Worm (Caenorhabditis elegans) whole organism, L4 larva: ENCODE data around the gene T26G10.5.
A peak's percentile ranks its signal among the peaks of the same experiment; 100 is the strongest.

Experiments
- D1046.2 ChIP-seq: fragments of 200-800 bp; sonication (Bioruptor generic); IDR thresholded peaks from 2 replicates; pipeline ENCODE4 v1.3.6; 2022; ENCODE audit warnings: missing genetic modification characterization, missing compliant biosample characterization
- F10B5.3 ChIP-seq: sonication (generic microtip); optimal IDR thresholded peaks from 2 replicates; lab custom pipeline; 2016; ENCODE audit warnings: mild to moderate bottlenecking, missing genetic modification characterization, missing compliant biosample characterization
- F44E2.7 ChIP-seq: fragments of 200-800 bp; sonication (Bioruptor generic); IDR thresholded peaks from 2 replicates; pipeline ENCODE4 v2.1.2; 2022; ENCODE audit warnings: missing genetic modification characterization, missing compliant biosample characterization
- F49E8.2 ChIP-seq: sonication (generic microtip); optimal IDR thresholded peaks from 2 replicates; lab custom pipeline; 2016; ENCODE audit warnings: missing compliant biosample characterization, mild to moderate bottlenecking, missing genetic modification characterization, borderline replicate concordance
- R02D3.7 ChIP-seq: fragments of 150-350 bp; sonication (generic microtip); optimal IDR thresholded peaks from 3 replicates; lab custom pipeline; 2014; ENCODE audit warnings: missing biosample characterization, missing genetic modification characterization
- T20F7.1 ChIP-seq: fragments of 200-800 bp; sonication (Bioruptor generic); optimal IDR thresholded peaks from 2 replicates; lab custom pipeline; 2018; ENCODE audit warnings: mild to moderate bottlenecking, missing genetic modification characterization, missing compliant biosample characterization
- T26A8.4 ChIP-seq: fragments of 200-800 bp; sonication (Bioruptor generic); IDR thresholded peaks from 2 replicates; pipeline ENCODE4 v1.3.6; 2022; ENCODE audit warnings: missing genetic modification characterization, missing compliant biosample characterization
- Y5F2A.4 ChIP-seq: fragments of 200-800 bp; sonication (Bioruptor generic); optimal IDR thresholded peaks from 2 replicates; lab custom pipeline; 2018; ENCODE audit warnings: mild to moderate bottlenecking, missing genetic modification characterization, missing compliant biosample characterization
- Y75B8A.6 ChIP-seq: fragments of 200-800 bp; sonication (Bioruptor generic); IDR thresholded peaks from 2 replicates; pipeline ENCODE4 v1.3.6; 2022; ENCODE audit warnings: missing genetic modification reagents, missing genetic modification characterization, missing compliant biosample characterization
- aha-1 ChIP-seq: fragments of 150-350 bp; peaks from one replicate; lab custom pipeline; 2014; ENCODE audit warnings: missing biosample characterization, missing genetic modification characterization
- arid-1 ChIP-seq: fragments of 200-800 bp; sonication (Bioruptor generic); conservative IDR thresholded peaks from 2 replicates; pipeline ENCODE4 v1.3.6; 2022; ENCODE audit warnings: missing genetic modification reagents, missing genetic modification characterization, missing compliant biosample characterization
- attf-4 ChIP-seq: sonication (generic microtip); optimal IDR thresholded peaks from 3 replicates; lab custom pipeline; 2017; ENCODE audit warnings: missing biosample characterization, missing genetic modification characterization
- ceh-28 ChIP-seq: fragments of 150-350 bp; optimal IDR thresholded peaks from 2 replicates; lab custom pipeline; 2014; ENCODE audit warnings: missing biosample characterization, missing genetic modification reagents, missing genetic modification characterization
- ceh-32 ChIP-seq: sonication (generic microtip); optimal IDR thresholded peaks from 2 replicates; lab custom pipeline; 2016; ENCODE audit warnings: mild to moderate bottlenecking, missing genetic modification characterization, missing compliant biosample characterization; ENCODE audit not compliant: poor library complexity
- ceh-44 ChIP-seq: fragments of 200-800 bp; sonication (Bioruptor generic); IDR thresholded peaks from 2 replicates; pipeline ENCODE4 v1.3.6; 2022; ENCODE audit warnings: missing genetic modification reagents, missing genetic modification characterization, missing compliant biosample characterization
- daf-12 ChIP-seq: fragments of 150-350 bp; optimal IDR thresholded peaks from 2 replicates; lab custom pipeline; 2014; ENCODE audit warnings: missing biosample characterization, missing genetic modification reagents, missing genetic modification characterization
- daf-16 ChIP-seq, 3 experiments: sonication (generic microtip); optimal IDR thresholded peaks; 2 replicates each; lab custom pipeline; 2016 to 2017; ENCODE audit warnings: missing genetic modification characterization in 3 of 3, missing genetic modification reagents in 3 of 3, mild to moderate bottlenecking in 2 of 3, missing compliant biosample characterization in 2 of 3, missing biosample characterization in 1 of 3, moderate library complexity in 1 of 3
- daf-19 ChIP-seq: fragments of 200-800 bp; sonication (Bioruptor generic); conservative IDR thresholded peaks from 2 replicates; pipeline ENCODE4 v1.3.6; 2022; ENCODE audit warnings: missing genetic modification characterization, missing compliant biosample characterization
- dmd-6 ChIP-seq: fragments of 200-800 bp; sonication (Bioruptor generic); IDR thresholded peaks from 2 replicates; pipeline ENCODE4 v1.3.6; 2022; ENCODE audit warnings: missing genetic modification reagents, missing genetic modification characterization, missing compliant biosample characterization
- duxl-1 ChIP-seq: sonication (generic microtip); optimal IDR thresholded peaks from 2 replicates; lab custom pipeline; 2016; ENCODE audit warnings: mild to moderate bottlenecking, missing genetic modification characterization, moderate library complexity, missing compliant biosample characterization; ENCODE audit not compliant: poor library complexity
- dve-1 ChIP-seq: sonication (generic microtip); optimal IDR thresholded peaks from 2 replicates; lab custom pipeline; 2017; ENCODE audit warnings: antibody characterized with exemption, mild to moderate bottlenecking, missing genetic modification characterization, missing compliant biosample characterization; ENCODE audit not compliant: insufficient read depth
- egl-27 ChIP-seq: sonication (generic microtip); optimal IDR thresholded peaks from 3 replicates; lab custom pipeline; 2017; ENCODE audit warnings: missing biosample characterization, missing genetic modification reagents, missing genetic modification characterization
- hlh-11 ChIP-seq: fragments of 200-800 bp; sonication (Bioruptor generic); optimal IDR thresholded peaks from 2 replicates; lab custom pipeline; 2018; ENCODE audit warnings: mild to moderate bottlenecking, missing genetic modification characterization, missing compliant biosample characterization
- hmg-1.1 ChIP-seq: fragments of 200-800 bp; sonication (Bioruptor generic); IDR thresholded peaks from 2 replicates; pipeline ENCODE4 v1.3.6; 2022; ENCODE audit warnings: missing genetic modification reagents, missing genetic modification characterization, missing compliant biosample characterization
- lim-7 ChIP-seq: fragments of 200-800 bp; sonication (Bioruptor generic); IDR thresholded peaks from 2 replicates; pipeline ENCODE4 v1.3.6; 2022; ENCODE audit warnings: missing genetic modification characterization, missing compliant biosample characterization
- lin-13 ChIP-seq: fragments of 150-350 bp; optimal IDR thresholded peaks from 2 replicates; lab custom pipeline; 2014; ENCODE audit warnings: missing biosample characterization, missing genetic modification reagents, missing genetic modification characterization
- lin-38 ChIP-seq: fragments of 200-800 bp; sonication (Bioruptor generic); IDR thresholded peaks from 2 replicates; pipeline ENCODE4 v1.3.6; 2022; ENCODE audit warnings: missing genetic modification reagents, missing genetic modification characterization, missing compliant biosample characterization
- lsy-2 ChIP-seq, 2 experiments: fragments of 150-350 bp in 1 of 2; sonication (generic microtip) in 1 of 2; optimal IDR thresholded peaks; 2 replicates each; lab custom pipeline; 2014 to 2017; ENCODE audit warnings: missing biosample characterization in 2 of 2, missing genetic modification characterization in 2 of 2
- mdt-29 ChIP-seq: fragments of 200-800 bp; sonication (Bioruptor generic); IDR thresholded peaks from 2 replicates; pipeline ENCODE4 v1.3.6; 2022; ENCODE audit warnings: missing genetic modification reagents, missing genetic modification characterization, missing compliant biosample characterization
- nhr-10 ChIP-seq: fragments of 150-350 bp; optimal IDR thresholded peaks from 2 replicates; lab custom pipeline; 2014; ENCODE audit warnings: missing biosample characterization, missing genetic modification characterization
- nhr-102 ChIP-seq: sonication (generic microtip); optimal IDR thresholded peaks from 2 replicates; lab custom pipeline; 2016; ENCODE audit warnings: mild to moderate bottlenecking, missing genetic modification characterization, moderate library complexity, missing compliant biosample characterization
- nhr-237 ChIP-seq: sonication (generic microtip); optimal IDR thresholded peaks from 2 replicates; lab custom pipeline; 2017; ENCODE audit warnings: missing biosample characterization, missing genetic modification characterization
- nhr-48 ChIP-seq: sonication (generic microtip); optimal IDR thresholded peaks from 2 replicates; lab custom pipeline; 2016; ENCODE audit warnings: mild to moderate bottlenecking, missing genetic modification characterization, missing compliant biosample characterization
- nhr-6 ChIP-seq: fragments of 150-350 bp; optimal IDR thresholded peaks from 2 replicates; lab custom pipeline; 2014; ENCODE audit warnings: missing biosample characterization, missing genetic modification characterization
- nhr-76 ChIP-seq: fragments of 150-350 bp; optimal IDR thresholded peaks from 2 replicates; lab custom pipeline; 2014; ENCODE audit warnings: missing biosample characterization, missing genetic modification characterization
- pha-4 ChIP-seq, 2 experiments: fragments of 150-350 bp in 1 of 2; fragments of 200-800 bp in 1 of 2; sonication (Bioruptor generic) in 1 of 2; IDR thresholded peaks in 1 of 2; optimal IDR thresholded peaks in 1 of 2; 2 replicates each; pipeline versions ENCODE4 v1.3.6 to Lab custom; 2014 to 2022; ENCODE audit warnings: missing genetic modification characterization in 2 of 2, missing genetic modification reagents in 2 of 2, missing biosample characterization in 1 of 2, missing compliant biosample characterization in 1 of 2
- rbr-2 ChIP-seq: sonication (generic microtip); optimal IDR thresholded peaks from 2 replicates; lab custom pipeline; 2016; ENCODE audit warnings: missing genotype, missing genetic modification characterization, missing compliant biosample characterization
- set-16 ChIP-seq: fragments of 200-800 bp; sonication (Bioruptor generic); IDR thresholded peaks from 2 replicates; pipeline ENCODE4 v1.3.6; 2022; ENCODE audit warnings: missing genetic modification reagents, missing genetic modification characterization, missing compliant biosample characterization
- skn-1 ChIP-seq: fragments of 150-350 bp; optimal IDR thresholded peaks from 2 replicates; lab custom pipeline; 2014; ENCODE audit warnings: missing biosample characterization, missing genetic modification characterization
- snpc-1.2 ChIP-seq: fragments of 200-800 bp; sonication (Bioruptor generic); IDR thresholded peaks from 2 replicates; pipeline ENCODE4 v1.3.6; 2022; ENCODE audit warnings: missing genetic modification reagents, missing genetic modification characterization, missing compliant biosample characterization
- snpc-4 ChIP-seq: fragments of 150-350 bp; optimal IDR thresholded peaks from 2 replicates; lab custom pipeline; 2014; ENCODE audit warnings: missing biosample characterization, missing genetic modification characterization
- spr-1 ChIP-seq: sonication (generic microtip); optimal IDR thresholded peaks from 2 replicates; lab custom pipeline; 2016; ENCODE audit warnings: mild to moderate bottlenecking, missing genetic modification characterization, missing compliant biosample characterization
- tra-1 ChIP-seq: fragments of 200-800 bp; sonication (Bioruptor generic); IDR thresholded peaks from 2 replicates; pipeline ENCODE4 v1.3.6; 2022; ENCODE audit warnings: missing genetic modification reagents, missing genetic modification characterization, missing compliant biosample characterization
- unc-130 ChIP-seq: sonication (generic microtip); optimal IDR thresholded peaks from 2 replicates; lab custom pipeline; 2016; ENCODE audit warnings: missing genetic modification reagents, missing genetic modification characterization, missing compliant biosample characterization
- unc-62 ChIP-seq, 3 experiments: fragments of 150-350 bp in 1 of 3; sonication (generic microtip); optimal IDR thresholded peaks in 2 of 3; peaks in 1 of 3; 1 replicate in 1 of 3; 2 replicates in 2 of 3; lab custom pipeline; 2014 to 2017; ENCODE audit warnings: missing biosample characterization in 3 of 3, missing genetic modification characterization in 3 of 3, missing genetic modification reagents in 3 of 3, missing genotype in 1 of 3
- zfp-2 ChIP-seq: sonication (generic microtip); optimal IDR thresholded peaks from 2 replicates; lab custom pipeline; 2016; ENCODE audit warnings: mild to moderate bottlenecking, missing genetic modification characterization, missing compliant biosample characterization
- zip-11 ChIP-seq: fragments of 200-800 bp; sonication (Bioruptor generic); IDR thresholded peaks from 2 replicates; pipeline ENCODE4 v1.3.6; 2022; ENCODE audit warnings: missing genetic modification characterization, missing compliant biosample characterization
- zip-2 ChIP-seq: fragments of 150-350 bp; optimal IDR thresholded peaks from 2 replicates; lab custom pipeline; 2014; ENCODE audit warnings: missing biosample characterization, missing genetic modification characterization
- ztf-7 ChIP-seq: fragments of 150-350 bp; optimal IDR thresholded peaks from 2 replicates; lab custom pipeline; 2014; ENCODE audit warnings: missing biosample characterization, missing genetic modification characterization

T26G10.5 gene

DNA sequence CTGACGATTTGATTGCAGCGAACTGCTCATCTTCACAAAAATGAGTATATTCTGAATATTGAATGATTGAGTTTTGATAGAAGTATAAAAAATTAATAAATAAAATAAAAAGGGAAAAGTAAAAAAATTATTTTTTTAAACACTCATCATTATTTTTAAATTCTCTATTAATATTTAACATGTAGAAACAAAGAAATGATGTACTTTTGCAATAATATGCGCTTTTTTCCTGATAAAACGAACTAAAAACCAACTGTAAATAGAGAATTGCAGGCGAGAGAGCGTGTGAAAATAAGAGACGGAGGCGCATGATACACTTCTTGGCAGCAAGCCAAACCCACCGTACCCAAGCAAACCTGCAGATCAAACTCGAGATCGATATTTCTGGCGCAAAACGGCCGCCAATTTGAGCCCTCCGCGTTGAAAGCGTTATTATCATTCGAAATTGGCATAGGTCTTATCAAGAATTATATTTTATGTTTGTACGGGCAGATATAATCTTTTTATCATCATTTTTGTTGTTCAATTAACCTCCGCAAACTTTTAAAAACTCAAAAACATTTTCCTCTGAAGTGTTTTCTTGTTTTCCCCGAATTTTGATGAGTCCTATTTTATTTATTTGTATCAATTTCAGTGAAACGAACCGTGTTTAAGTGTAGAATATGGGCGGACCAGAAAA, 29.9 kb upstream of the T26G10.5 start, which contains the start of the genes rheb-1 and spk-1 (continued):
- TF ChIP-seq pha-4 (GFP tag; IDR thresholded peaks at IDR 0.05; lab: Robert Waterston, UW) (peak; percentile 82), pha-4 (tag; optimal IDR thresholded peaks at IDR 0.05; lab: Kevin White, UChicago) (peak; percentile 89), nhr-237 (tag; lab: Kevin White, UChicago) (no peak), Y75B8A.6 (GFP tag; lab: Robert Waterston, UW) (peak; percentile 29; the same call in 1 of the 2 replicates), ceh-44 (0 out of 2 replicates have a peak, but pooled peaks have one; percentile 43), unc-62 (GFP tag; optimal IDR thresholded peaks at IDR 0.05 in 1 of 2; lab: Kevin White, UChicago) (no peak), unc-62 (tag; optimal IDR thresholded peaks at IDR 0.05; lab: Kevin White, UChicago) (no peak), rbr-2 (tag; lab: Kevin White, UChicago) (peak; percentile 89), mdt-29 (peak; percentile 69; the same call in 1 of the 2 replicates), lin-13 (GFP tag; lab: Kevin White, UChicago) (peak; percentile 85), R02D3.7 (tag; lab: Kevin White, UChicago) (no peak), F10B5.3 (peak; percentile 37), daf-16 (GFP tag; optimal IDR thresholded peaks at IDR 0.05; lab: Kevin White, UChicago) (peak; percentile 50 to 74), daf-16 (tag; optimal IDR thresholded peaks at IDR 0.05; lab: Kevin White, UChicago) (peak; percentile 94), F49E8.2 (tag; lab: Kevin White, UChicago) (peak; percentile 54), nhr-76 (tag; lab: Kevin White, UChicago) (no peak), snpc-1.2 (no peak), hmg-1.1 (GFP tag; lab: Robert Waterston, UW) (peak; percentile 77; the same call in 1 of the 2 replicates), D1046.2 (GFP tag; lab: Robert Waterston, UW) (no peak), unc-130 (GFP tag; lab: Kevin White, UChicago) (peak; percentile 81), duxl-1 (tag; lab: Kevin White, UChicago) (peak; percentile 49), nhr-48 (tag; lab: Kevin White, UChicago) (peak; percentile 89), spr-1 (tag; lab: Kevin White, UChicago) (peak; percentile 77), tra-1 (GFP tag; lab: Robert Waterston, UW) (peak; percentile 91), snpc-4 (tag; lab: Kevin White, UChicago) (no peak), lim-7 (GFP tag; lab: Robert Waterston, UW) (no peak), zip-11 (GFP tag; lab: Robert Waterston, UW) (no peak), arid-1 (peak; percentile 85), F44E2.7 (no peak), aha-1 (tag; lab: Kevin White, UChicago) (peak; percentile 91), attf-4 (tag; lab: Kevin White, UChicago) (no peak), daf-12 (no peak), T20F7.1 (peak; percentile 83), lin-38 (GFP tag; lab: Robert Waterston, UW) (peak; percentile 86), egl-27 (no peak), Y5F2A.4 (GFP tag; lab: Kevin White, UChicago) (no peak), daf-19 (GFP tag; lab: Robert Waterston, UW) (no peak), skn-1 (no peak), lsy-2 (tag; optimal IDR thresholded peaks at IDR 0.05; lab: Kevin White, UChicago) (peak; percentile 97 to 99), dve-1 (peak; percentile 99), ceh-28 (tag; lab: Kevin White, UChicago) (peak; percentile 63), zfp-2 (tag; lab: Kevin White, UChicago) (peak; percentile 93), nhr-6 (peak; percentile 94), nhr-10 (tag; lab: Kevin White, UChicago) (peak; percentile 45), ceh-32 (tag; lab: Kevin White, UChicago) (no peak), zip-2 (tag; lab: Kevin White, UChicago) (no peak), hlh-11 (tag; lab: Kevin White, UChicago) (peak; percentile 97), set-16 (GFP tag; lab: Robert Waterston, UW) (peak; percentile 61), nhr-102 (tag; lab: Kevin White, UChicago) (peak; percentile 89), T26A8.4 (GFP tag; lab: Robert Waterston, UW) (peak; percentile 94), ztf-7 (peak; percentile 68), dmd-6 (GFP tag; lab: Robert Waterston, UW) (peak; percentile 97)
